Worm (Caenorhabditis elegans) whole organism, midembryonic: Measurements from ENCODE around the gene T28A11.13.

ENCODE experiments used
- T22C8.4 ChIP-seq: fragments of 200-800 bp; sonication (Bioruptor generic); IDR thresholded peaks from 2 replicates; pipeline ENCODE4 v1.3.6; 2022; ENCODE audit warnings: missing genetic modification characterization, missing compliant biosample characterization
- cog-1 ChIP-seq: sonication (generic microtip); optimal IDR thresholded peaks from 2 replicates; lab custom pipeline; 2016; ENCODE audit warnings: missing genetic modification characterization, missing compliant biosample characterization
- klf-2 ChIP-seq: fragments of 200-800 bp; sonication (Bioruptor generic); conservative IDR thresholded peaks from 2 replicates; pipeline ENCODE4 v1.3.6; 2022; ENCODE audit warnings: missing genetic modification reagents, missing genetic modification characterization, missing compliant biosample characterization
- med-1 ChIP-seq: sonication (generic microtip); optimal IDR thresholded peaks from 2 replicates; lab custom pipeline; 2017; ENCODE audit warnings: missing genetic modification characterization, mild to moderate bottlenecking, missing compliant biosample characterization, antibody characterized with exemption, missing genetic modification reagents; ENCODE audit not compliant: insufficient read depth
- ref-1 ChIP-seq: fragments of 200-800 bp; sonication (Bioruptor generic); conservative IDR thresholded peaks from 2 replicates; pipeline ENCODE4 v1.3.6; 2022; ENCODE audit warnings: missing genetic modification reagents, missing genetic modification characterization, missing compliant biosample characterization
- tab-1 ChIP-seq: fragments of 200-800 bp; sonication (Bioruptor generic); IDR thresholded peaks from 2 replicates; pipeline ENCODE4 v1.3.6; 2022; ENCODE audit warnings: missing genetic modification characterization, missing compliant biosample characterization
- ztf-29 ChIP-seq: fragments of 200-800 bp; sonication (Bioruptor generic); IDR thresholded peaks from 2 replicates; pipeline ENCODE4 v1.3.6; 2022; ENCODE audit warnings: missing genetic modification reagents, missing genetic modification characterization, missing compliant biosample characterization

DNA sequence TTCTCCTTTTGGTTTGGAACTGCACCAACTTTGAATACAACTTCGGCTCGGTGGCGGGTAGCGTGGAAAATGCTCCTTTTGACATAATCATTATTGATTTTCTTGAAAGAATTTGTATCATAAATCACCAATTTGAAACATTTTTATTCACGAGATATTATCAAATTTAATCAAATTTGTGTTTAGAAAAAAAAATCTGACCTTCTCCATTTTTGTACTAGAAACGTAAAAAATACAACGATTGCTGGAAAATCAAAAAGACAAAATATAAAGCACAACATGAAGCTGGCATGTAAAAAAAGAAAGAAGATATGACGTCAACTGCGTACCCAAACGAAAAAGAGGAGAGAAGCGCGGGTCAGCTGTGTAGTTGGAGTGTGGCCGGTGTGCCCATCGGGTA is 49.7 kb downstream of the T28A11.13 start, which contains the start of gene K08D9.4:
- no peak for TF ChIP-seq klf-2
- TF ChIP-seq tab-1 (GFP tag; lab: Robert Waterston, UW), result no peak
- no peak for TF ChIP-seq T22C8.4
- no peak for TF ChIP-seq ztf-29 (GFP tag; lab: Robert Waterston, UW)
- no peak for TF ChIP-seq cog-1 (tag; lab: Kevin White, UChicago)
- no peak for TF ChIP-seq med-1 (GFP tag; lab: Kevin White, UChicago)
- no peak for TF ChIP-seq ref-1
